Worm (Caenorhabditis elegans) whole organism, L2 larva: ENCODE measurements around the gene msp-49.

Experiments used
- C34F6.9 ChIP-seq: fragments of 150-350 bp; optimal IDR thresholded peaks from 2 replicates; lab custom pipeline; 2014; ENCODE audit warnings: missing biosample characterization, missing genetic modification characterization
- F13H6.1 ChIP-seq: sonication (generic microtip); optimal IDR thresholded peaks from 2 replicates; lab custom pipeline; 2016; ENCODE audit warnings: missing genetic modification characterization, missing compliant biosample characterization
- R02D3.7 ChIP-seq: fragments of 150-350 bp; optimal IDR thresholded peaks from 2 replicates; lab custom pipeline; 2014; ENCODE audit warnings: missing biosample characterization, missing genetic modification characterization
- Y55F3AM.14 ChIP-seq: fragments of 200-800 bp; sonication (Bioruptor generic); optimal IDR thresholded peaks from 2 replicates; lab custom pipeline; 2018; ENCODE audit warnings: mild to moderate bottlenecking, missing genetic modification characterization, missing compliant biosample characterization
- ZK546.5 ChIP-seq: sonication (generic microtip); optimal IDR thresholded peaks from 2 replicates; lab custom pipeline; 2017; ENCODE audit warnings: missing biosample characterization, missing genetic modification characterization
- ama-1 ChIP-seq: fragments of 150-350 bp; optimal IDR thresholded peaks from 2 replicates; lab custom pipeline; 2018; ENCODE audit warnings: inconsistent platforms
- blmp-1 ChIP-seq: sonication (generic microtip); optimal IDR thresholded peaks from 2 replicates; lab custom pipeline; 2017; ENCODE audit warnings: missing genetic modification characterization, mild to moderate bottlenecking, missing compliant biosample characterization, antibody characterized with exemption, moderate library complexity; ENCODE audit not compliant: insufficient read depth
- ceh-16 ChIP-seq: fragments of 150-350 bp; optimal IDR thresholded peaks from 2 replicates; lab custom pipeline; 2014; ENCODE audit warnings: missing biosample characterization, missing genetic modification characterization
- crh-2 ChIP-seq: sonication (generic microtip); optimal IDR thresholded peaks from 2 replicates; lab custom pipeline; 2017; ENCODE audit warnings: missing biosample characterization, missing genetic modification characterization
- dmd-4 ChIP-seq: sonication (generic microtip); optimal IDR thresholded peaks from 2 replicates; lab custom pipeline; 2017; ENCODE audit warnings: missing biosample characterization, missing genetic modification characterization
- egl-27 ChIP-seq: sonication (generic microtip); optimal IDR thresholded peaks from 3 replicates; lab custom pipeline; 2017; ENCODE audit warnings: missing biosample characterization, missing genetic modification reagents, missing genetic modification characterization
- elt-3 ChIP-seq: sonication (generic microtip); optimal IDR thresholded peaks from 2 replicates; lab custom pipeline; 2017; ENCODE audit warnings: missing biosample characterization, missing genetic modification characterization
- fos-1 ChIP-seq: fragments of 150-350 bp; optimal IDR thresholded peaks from 2 replicates; lab custom pipeline; 2014; ENCODE audit warnings: missing biosample characterization, missing genetic modification characterization
- gmeb-1 ChIP-seq: fragments of 150-350 bp; optimal IDR thresholded peaks from 2 replicates; lab custom pipeline; 2014; ENCODE audit warnings: missing biosample characterization, missing genetic modification characterization
- lin-13 ChIP-seq: fragments of 150-350 bp; optimal IDR thresholded peaks from 2 replicates; lab custom pipeline; 2014; ENCODE audit warnings: missing biosample characterization, missing genetic modification reagents, missing genetic modification characterization
- lin-39 ChIP-seq: fragments of 150-350 bp; optimal IDR thresholded peaks from 2 replicates; lab custom pipeline; 2014; ENCODE audit warnings: missing biosample characterization, missing genetic modification reagents, missing genetic modification characterization
- lsy-2 ChIP-seq, 2 experiments: fragments of 150-350 bp in 1 of 2; sonication (generic microtip) in 1 of 2; optimal IDR thresholded peaks; 2 replicates each; lab custom pipeline; 2014 to 2017; ENCODE audit warnings: missing biosample characterization in 2 of 2, missing genetic modification characterization in 2 of 2
- mab-5 ChIP-seq: fragments of 150-350 bp; optimal IDR thresholded peaks from 2 replicates; lab custom pipeline; 2014; ENCODE audit warnings: missing biosample characterization, missing genetic modification characterization
- mdl-1 ChIP-seq, 2 experiments: fragments of 150-350 bp in 1 of 2; sonication (generic microtip) in 1 of 2; optimal IDR thresholded peaks; 2 replicates each; lab custom pipeline; 2017; ENCODE audit warnings: missing biosample characterization in 2 of 2, missing genetic modification characterization in 2 of 2
- nhr-10 ChIP-seq: sonication (generic microtip); optimal IDR thresholded peaks from 2 replicates; lab custom pipeline; 2017; ENCODE audit warnings: missing biosample characterization, missing genetic modification characterization
- nhr-129 ChIP-seq: fragments of 150-350 bp; optimal IDR thresholded peaks from 2 replicates; lab custom pipeline; 2014; ENCODE audit warnings: missing biosample characterization, missing genetic modification characterization
- nhr-21 ChIP-seq: fragments of 150-350 bp; optimal IDR thresholded peaks from 2 replicates; lab custom pipeline; 2014; ENCODE audit warnings: missing biosample characterization, missing genetic modification characterization
- nhr-23 ChIP-seq: fragments of 150-350 bp; optimal IDR thresholded peaks from 2 replicates; lab custom pipeline; 2014; ENCODE audit warnings: missing biosample characterization, missing genetic modification reagents, missing genetic modification characterization
- nhr-25 ChIP-seq: fragments of 150-350 bp; sonication (generic microtip); optimal IDR thresholded peaks from 3 replicates; lab custom pipeline; 2014; ENCODE audit warnings: missing biosample characterization, missing genetic modification characterization
- nhr-77 ChIP-seq: fragments of 150-350 bp; optimal IDR thresholded peaks from 2 replicates; lab custom pipeline; 2014; ENCODE audit warnings: missing biosample characterization, missing genetic modification characterization
- peb-1 ChIP-seq: fragments of 150-350 bp; optimal IDR thresholded peaks from 2 replicates; lab custom pipeline; 2014; ENCODE audit warnings: missing biosample characterization, missing genetic modification characterization
- sma-9 ChIP-seq, 2 experiments: fragments of 150-350 bp in 1 of 2; sonication (generic microtip) in 1 of 2; optimal IDR thresholded peaks; 2 replicates each; lab custom pipeline; 2014 to 2016; ENCODE audit warnings: missing genetic modification characterization in 2 of 2, mild to moderate bottlenecking in 1 of 2, missing biosample characterization in 1 of 2, missing compliant biosample characterization in 1 of 2, missing genetic modification reagents in 1 of 2, moderate library complexity in 1 of 2
- snpc-4 ChIP-seq: fragments of 150-350 bp; optimal IDR thresholded peaks from 2 replicates; lab custom pipeline; 2014; ENCODE audit warnings: missing biosample characterization, missing genetic modification characterization
- unc-39 ChIP-seq: fragments of 150-350 bp; optimal IDR thresholded peaks from 2 replicates; lab custom pipeline; 2014; ENCODE audit warnings: missing biosample characterization, missing genetic modification characterization
- unc-55 ChIP-seq: fragments of 150-350 bp; sonication (generic microtip); optimal IDR thresholded peaks from 3 replicates; lab custom pipeline; 2014; ENCODE audit warnings: missing biosample characterization, missing genetic modification reagents, missing genetic modification characterization
- ztf-1 ChIP-seq: fragments of 200-800 bp; sonication (Bioruptor generic); conservative IDR thresholded peaks from 2 replicates; pipeline ENCODE4 v1.3.6; 2022; ENCODE audit warnings: missing genetic modification characterization, missing compliant biosample characterization

Gene msp-49

ce11 chrII:5231111-5231510 lies 36.9 kb downstream of the msp-49 start, which contains the start of gene EGAP2.1:
TSS of gene EGAP2.1 (plus strand) at chrII:5231411.
- TF ChIP-seq unc-55 (GFP tag; lab: Kevin White, UChicago) (no peak), lin-39 (no peak), fos-1 (no peak), Y55F3AM.14 (GFP tag; lab: Kevin White, UChicago) (no peak)

- TF ChIP-seq nhr-10 (no peak), ama-1 (lab: Kevin White, UChicago) (no peak), nhr-25 (tag; lab: Kevin White, UChicago) (no peak), ztf-1 (GFP tag; lab: Robert Waterston, UW) (no peak), egl-27 (tag; lab: Kevin White, UChicago) (no peak), lin-39 (no peak), mab-5 (tag; lab: Kevin White, UChicago) (no peak), unc-39 (no peak), nhr-21 (tag; lab: Kevin White, UChicago) (no peak), mdl-1 (tag; optimal IDR thresholded peaks at IDR 0.05; lab: Kevin White, UChicago) (no peak), elt-3 (tag; lab: Kevin White, UChicago) (no peak)
These were observed 40.6 kb downstream of the msp-49 start for ce11 chrII:5234728-5235127.

- no peak for TF ChIP-seq R02D3.7 (tag; lab: Kevin White, UChicago)
- TF ChIP-seq fos-1, result peak; percentile 82
These were observed 41.6 kb downstream of the msp-49 start, which contains the start of gene pho-1 for ce11 chrII:5235758-5236157. TSS of gene pho-1 (minus strand) at chrII:5235846.

ce11 chrII:5237699-5238098 lies 43.5 kb downstream of the msp-49 start:
- TF ChIP-seq gmeb-1 (tag; lab: Kevin White, UChicago) (peak; percentile 24), sma-9 (GFP tag; optimal IDR thresholded peaks at IDR 0.05; lab: Kevin White, UChicago) (peak; percentile 22), sma-9 (tag; optimal IDR thresholded peaks at IDR 0.05; lab: Kevin White, UChicago) (no peak), mdl-1 (tag; optimal IDR thresholded peaks at IDR 0.05; lab: Kevin White, UChicago) (no peak), nhr-77 (tag; lab: Kevin White, UChicago) (no peak), nhr-129 (tag; lab: Kevin White, UChicago) (peak; percentile 47), ZK546.5 (tag; lab: Kevin White, UChicago) (no peak)

- TF ChIP-seq mab-5 (tag; lab: Kevin White, UChicago) (no peak), lin-13 (no peak), ceh-16 (tag; lab: Kevin White, UChicago) (no peak), nhr-10 (no peak), C34F6.9 (no peak), nhr-129 (tag; lab: Kevin White, UChicago) (no peak), crh-2 (tag; lab: Kevin White, UChicago) (no peak), F13H6.1 (tag; lab: Kevin White, UChicago) (no peak), lsy-2 (tag; optimal IDR thresholded peaks at IDR 0.05; lab: Kevin White, UChicago) (no peak), peb-1 (tag; lab: Kevin White, UChicago) (no peak), dmd-4 (no peak)
These were observed 44.2 kb downstream of the msp-49 start, which contains the start of gene pho-4 for ce11 chrII:5238366-5238765. TSS of gene pho-4 (minus strand) at chrII:5238466.

- TF ChIP-seq blmp-1 (tag; lab: Kevin White, UChicago) (no peak), dmd-4 (no peak), peb-1 (tag; lab: Kevin White, UChicago) (no peak), nhr-23 (tag; lab: Kevin White, UChicago) (no peak), gmeb-1 (tag; lab: Kevin White, UChicago) (no peak), unc-55 (GFP tag; lab: Kevin White, UChicago) (no peak), mdl-1 (tag; optimal IDR thresholded peaks at IDR 0.05; lab: Kevin White, UChicago) (no peak), unc-39 (no peak), nhr-77 (tag; lab: Kevin White, UChicago) (no peak), snpc-4 (tag; lab: Kevin White, UChicago) (no peak)
These were observed 47.4 kb downstream of the msp-49 start, which contains the start of gene T16D1.1 for ce11 chrII:5241560-5241959. TSS of gene T16D1.1 (minus strand) at chrII:5241660.
